Fruit fly (Drosophila melanogaster) whole organism, wandering third instar larva: ENCODE results near the gene CG31249.

Experiments used
- CrebA ChIP-seq: fragments of 200-800 bp; sonication (Bioruptor generic); optimal IDR thresholded peaks from 2 replicates; lab custom pipeline; 2016; ENCODE audit warnings: missing biosample characterization, mild to moderate bottlenecking, missing genetic modification characterization, borderline replicate concordance
- Hr83 ChIP-seq: fragments of 200-300 bp; sonication (Bioruptor generic); optimal IDR thresholded peaks from 2 replicates; lab custom pipeline; 2016; ENCODE audit warnings: missing biosample characterization, mild to moderate bottlenecking, missing genetic modification characterization, moderate library complexity; ENCODE audit not compliant: poor library complexity, severe bottlenecking
- OdsH ChIP-seq: fragments of 200-800 bp; sonication (Bioruptor generic); optimal IDR thresholded peaks from 2 replicates; lab custom pipeline; 2016; ENCODE audit warnings: missing biosample characterization, mild to moderate bottlenecking, missing genetic modification characterization
- br ChIP-seq: fragments of 200-800 bp; sonication (Bioruptor generic); optimal IDR thresholded peaks from 2 replicates; lab custom pipeline; 2016; ENCODE audit warnings: missing biosample characterization, missing genetic modification characterization
- dl ChIP-seq, 2 experiments: fragments of 175-275, 200-275 bp in 1 of 2; fragments of 200-275 bp in 1 of 2; sonication (Bioruptor generic); optimal IDR thresholded peaks; lab custom pipeline; 2018; ENCODE audit warnings: mild to moderate bottlenecking in 2 of 2, missing biosample characterization in 2 of 2, missing genetic modification characterization in 2 of 2, moderate library complexity in 2 of 2; ENCODE audit not compliant: partially characterized antibody in 2 of 2, insufficient read depth in 1 of 2
- foxo ChIP-seq, 2 experiments: fragments of 200-800 bp; sonication (Bioruptor generic); optimal IDR thresholded peaks; 2 replicates in 1 of 2; 3 replicates in 1 of 2; lab custom pipeline; 2016 to 2017; ENCODE audit warnings: missing biosample characterization in 2 of 2, missing genetic modification characterization in 2 of 2
- fru ChIP-seq: fragments of 200-800 bp; sonication (Bioruptor generic); optimal IDR thresholded peaks from 3 replicates; lab custom pipeline; 2016; ENCODE audit warnings: missing biosample characterization, mild to moderate bottlenecking, missing genetic modification characterization
- pan ChIP-seq: fragments of >200 bp; optimal IDR thresholded peaks from 2 replicates; lab custom pipeline; 2017
- psq ChIP-seq: fragments of 200-800 bp; sonication (Bioruptor generic); optimal IDR thresholded peaks from 3 replicates; lab custom pipeline; 2017; ENCODE audit warnings: missing biosample characterization, mild to moderate bottlenecking, missing genetic modification characterization, moderate library complexity
- sage ChIP-seq: fragments of 200-800 bp; sonication (Bioruptor generic); optimal IDR thresholded peaks from 2 replicates; lab custom pipeline; 2016; ENCODE audit warnings: missing biosample characterization, mild to moderate bottlenecking, missing genetic modification characterization

DNA sequence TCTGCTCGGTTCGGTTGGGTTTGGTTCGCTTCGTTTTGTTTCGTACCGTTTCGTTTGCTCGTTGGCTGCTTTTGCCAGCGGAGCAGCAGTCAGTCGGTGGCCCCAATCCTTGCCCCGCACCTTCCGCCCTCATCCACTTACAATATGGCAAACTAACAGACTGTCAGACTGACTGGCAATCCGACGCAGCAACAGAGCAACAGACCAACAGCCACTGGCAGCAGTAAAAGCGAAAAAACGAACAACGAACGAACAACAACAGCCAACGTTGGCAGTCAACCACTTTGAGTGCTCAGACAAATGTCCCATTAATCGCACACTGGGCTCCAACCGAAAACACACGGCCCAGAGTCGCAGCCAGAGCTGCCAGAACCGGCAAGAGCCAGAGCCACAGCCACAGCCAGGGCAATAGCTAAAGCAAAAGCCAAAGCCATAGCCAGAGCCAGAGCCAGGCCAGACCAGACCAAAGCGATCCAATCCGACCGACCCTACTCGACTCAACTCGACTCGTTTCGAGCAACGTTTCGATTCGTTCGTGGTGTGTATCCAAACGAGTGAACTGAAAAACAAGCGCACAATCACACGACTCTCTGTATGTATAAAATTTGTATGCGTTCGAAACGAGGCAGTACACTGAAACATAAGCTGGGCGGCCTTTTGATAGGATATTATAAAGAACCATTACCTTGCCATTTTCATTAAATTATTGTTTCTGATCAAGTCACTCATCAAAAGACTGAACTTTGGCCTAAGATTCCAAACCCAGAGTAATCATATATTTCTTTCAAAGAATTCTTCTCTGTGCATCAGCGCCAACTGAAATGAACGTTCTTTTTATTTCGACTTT is 17.0 kb upstream of the CG31249 start:
- TF ChIP-seq psq (GFP tag; lab: Kevin White, UChicago) (peak; percentile 99), CrebA (peak; percentile 98), foxo (GFP tag; optimal IDR thresholded peaks at IDR 0.05; lab: Kevin White, UChicago) (peak; percentile 99 to 100), br (GFP tag; lab: Kevin White, UChicago) (peak; percentile 100), pan (no peak), Hr83 (GFP tag; lab: Kevin White, UChicago) (peak; percentile 99), dl (GFP tag; optimal IDR thresholded peaks at IDR 0.05; lab: Kevin White, UChicago; ENCODE audit: insufficient read depth in 1 of 2, partially characterized antibody in 2 of 2) (no peak), sage (GFP tag; lab: Kevin White, UChicago) (peak; percentile 99), fru (peak; percentile 100), OdsH (GFP tag; lab: Kevin White, UChicago) (peak; percentile 100)
